Worm (Caenorhabditis elegans) whole organism, L2 larva: Measurements from ENCODE around the gene Y38F1A.2.

Experiments used
- ZK546.5 ChIP-seq: sonication (generic microtip); optimal IDR thresholded peaks from 2 replicates; lab custom pipeline; 2017; ENCODE audit warnings: missing biosample characterization, missing genetic modification characterization
- aly-2 ChIP-seq: fragments of 150-350 bp; optimal IDR thresholded peaks from 2 replicates; lab custom pipeline; 2014; ENCODE audit warnings: missing biosample characterization, missing genetic modification characterization
- lin-13 ChIP-seq: fragments of 150-350 bp; optimal IDR thresholded peaks from 2 replicates; lab custom pipeline; 2014; ENCODE audit warnings: missing biosample characterization, missing genetic modification reagents, missing genetic modification characterization
- nhr-237 ChIP-seq: fragments of 150-350 bp; optimal IDR thresholded peaks from 2 replicates; lab custom pipeline; 2014; ENCODE audit warnings: missing biosample characterization, missing genetic modification characterization
- nhr-6 ChIP-seq: fragments of 150-350 bp; optimal IDR thresholded peaks from 2 replicates; lab custom pipeline; 2014; ENCODE audit warnings: missing biosample characterization, missing genetic modification characterization
- nhr-77 ChIP-seq: fragments of 150-350 bp; optimal IDR thresholded peaks from 2 replicates; lab custom pipeline; 2014; ENCODE audit warnings: missing biosample characterization, missing genetic modification characterization
- sma-3 ChIP-seq: sonication (generic microtip); optimal IDR thresholded peaks from 2 replicates; lab custom pipeline; 2016; ENCODE audit warnings: missing genetic modification reagents, missing genetic modification characterization, missing compliant biosample characterization
- unc-39 ChIP-seq: fragments of 150-350 bp; optimal IDR thresholded peaks from 2 replicates; lab custom pipeline; 2014; ENCODE audit warnings: missing biosample characterization, missing genetic modification characterization
- ztf-11 ChIP-seq: sonication (generic microtip); optimal IDR thresholded peaks from 2 replicates; lab custom pipeline; 2017; ENCODE audit warnings: missing biosample characterization, missing genetic modification characterization
- ztf-4 ChIP-seq: fragments of 150-350 bp; optimal IDR thresholded peaks from 2 replicates; lab custom pipeline; 2014; ENCODE audit warnings: missing biosample characterization, missing genetic modification characterization

- TF ChIP-seq ztf-4 (tag; lab: Kevin White, UChicago) (no peak), sma-3 (GFP tag; lab: Kevin White, UChicago) (no peak), nhr-6 (tag; lab: Kevin White, UChicago) (no peak), ztf-11 (tag; lab: Kevin White, UChicago) (no peak), ZK546.5 (tag; lab: Kevin White, UChicago) (no peak), nhr-237 (tag; lab: Kevin White, UChicago) (no peak), lin-13 (GFP tag; lab: Kevin White, UChicago) (no peak), nhr-77 (tag; lab: Kevin White, UChicago) (no peak), unc-39 (tag; lab: Kevin White, UChicago) (no peak), aly-2 (tag; lab: Kevin White, UChicago) (no peak)
Measured at ce11 chrII:12984709-12985108, 30.0 kb downstream of the Y38F1A.2 start.
